Fruit fly (Drosophila melanogaster): ENCODE results near the gene Diap1.

The Diap1 gene

dm6 chr3L:16087323-16087816, 36.5 kb upstream of the Diap1 start, which contains the start of gene Tasp1 (continued):
- TF ChIP-seq mam (GFP tag; optimal IDR thresholded peaks at IDR 0.05) (no peak), CG2116 (GFP tag; optimal IDR thresholded peaks at IDR 0.05) (peak; percentile 51), btn (GFP tag; optimal IDR thresholded peaks at IDR 0.05) (no peak), zen2 (GFP tag; IDR thresholded peaks at IDR 0.05; ENCODE audit: partially characterized antibody) (no peak), CG18011 (GFP tag; optimal IDR thresholded peaks at IDR 0.05) (no peak), Mes4 (GFP tag; optimal IDR thresholded peaks at IDR 0.05) (no peak), gfzf (GFP tag; optimal IDR thresholded peaks at IDR 0.05) (peak; percentile 73), CG32772 (GFP tag; IDR thresholded peaks at IDR 0.05) (peak; percentile 63), CG10267 (tag; optimal IDR thresholded peaks at IDR 0.05) (peak; percentile 70), CG17568 (GFP tag; optimal IDR thresholded peaks at IDR 0.05) (no peak), CTCF (GFP tag; optimal IDR thresholded peaks at IDR 0.05) (no peak), CG9727 (GFP tag; optimal IDR thresholded peaks at IDR 0.05) (peak; percentile 66), CG6654 (GFP tag; optimal IDR thresholded peaks at IDR 0.05) (no peak), br (optimal IDR thresholded peaks at IDR 0.05) (no peak), danr (GFP tag; IDR thresholded peaks at IDR 0.05) (no peak), Max (GFP tag; optimal IDR thresholded peaks at IDR 0.05) (peak; percentile 9), Meics (GFP tag; optimal IDR thresholded peaks at IDR 0.05) (peak; percentile 73), CG32532 (GFP tag; IDR thresholded peaks at IDR 0.05) (peak; percentile 87), Jarid2 (GFP tag; optimal IDR thresholded peaks at IDR 0.05) (peak; percentile 34), Spps (tag; optimal IDR thresholded peaks at IDR 0.05) (peak; percentile 16), bbx (GFP tag; IDR thresholded peaks at IDR 0.05; ENCODE audit: partially characterized antibody) (peak; percentile 24; the same call in 1 of the 2 replicates), Oaz (GFP tag; IDR thresholded peaks at IDR 0.05) (peak; percentile 51; the same call in 1 of the 2 replicates), CG9817 (tag; optimal IDR thresholded peaks at IDR 0.05) (peak; percentile 41), tx (GFP tag; optimal IDR thresholded peaks at IDR 0.05) (no peak), CG9797 (GFP tag; optimal IDR thresholded peaks at IDR 0.05) (peak; percentile 82), z (GFP tag; IDR thresholded peaks at IDR 0.05) (no peak), Rfx (GFP tag; IDR thresholded peaks at IDR 0.05) (peak; percentile 79), nom (GFP tag; optimal IDR thresholded peaks at IDR 0.05) (no peak), Fer1 (GFP tag; optimal IDR thresholded peaks at IDR 0.05) (peak; percentile 67), CG34376 (GFP tag; optimal IDR thresholded peaks at IDR 0.05) (no peak), slp2 (GFP tag; optimal IDR thresholded peaks at IDR 0.05) (no peak), az2 (GFP tag; optimal IDR thresholded peaks at IDR 0.05) (peak; percentile 58), kah (GFP tag; optimal IDR thresholded peaks at IDR 0.05) (peak; percentile 40), Vsx1 (GFP tag; optimal IDR thresholded peaks at IDR 0.05) (no peak), sob (GFP tag; IDR thresholded peaks at IDR 0.05) (peak; percentile 75), Hmr (GFP tag; optimal IDR thresholded peaks at IDR 0.05) (peak; percentile 64), tap (tag; optimal IDR thresholded peaks at IDR 0.05) (peak; percentile 53), CG5953 (GFP tag; IDR thresholded peaks at IDR 0.05) (no peak), CG3407 (GFP tag; optimal IDR thresholded peaks at IDR 0.05) (no peak), CG18599 (GFP tag; optimal IDR thresholded peaks at IDR 0.05) (peak; percentile 54), rib (GFP tag; IDR thresholded peaks at IDR 0.05) (peak; percentile 39; the same call in 1 of the 2 replicates), PHDP (tag; optimal IDR thresholded peaks at IDR 0.05) (peak; percentile 75), emc (GFP tag; optimal IDR thresholded peaks at IDR 0.05) (no peak), CG16813 (GFP tag; IDR thresholded peaks at IDR 0.05; ENCODE audit: partially characterized antibody) (no peak), CG15514 (GFP tag; optimal IDR thresholded peaks at IDR 0.05) (peak; percentile 58), CG17361 (GFP tag; IDR thresholded peaks at IDR 0.05) (no peak; the same call in 1 of the 3 replicates), Xrp1 (GFP tag; IDR thresholded peaks at IDR 0.05) (peak; percentile 79), CG10959 (GFP tag; IDR thresholded peaks at IDR 0.05) (0 out of 2 replicates have a peak, but pooled peaks have one; percentile 6), CG17802 (tag; optimal IDR thresholded peaks at IDR 0.05) (no peak), CG3726 (GFP tag; IDR thresholded peaks at IDR 0.05) (no peak), repo (GFP tag; optimal IDR thresholded peaks at IDR 0.05) (no peak)
